Fruit fly (Drosophila melanogaster): ENCODE measurements around the gene CG42688.

- TF ChIP-seq Dll (GFP tag; IDR thresholded peaks at IDR 0.05; ENCODE audit: partially characterized antibody) (no peak), Ravus (GFP tag; IDR thresholded peaks at IDR 0.05) (no peak), CG9727 (GFP tag; optimal IDR thresholded peaks at IDR 0.05) (no peak), CG6272 (GFP tag; IDR thresholded peaks at IDR 0.05) (no peak), CG9876 (GFP tag; optimal IDR thresholded peaks at IDR 0.05) (no peak), CG15269 (tag; optimal IDR thresholded peaks at IDR 0.05) (no peak), CG6854 (GFP tag; optimal IDR thresholded peaks at IDR 0.05) (no peak)
Observed at dm6 chr2L:19165998-19166397, 16.6 kb downstream of the CG42688 start.

Data from whole organism, embryonic.